Fruit fly (Drosophila melanogaster) Kc167 (cell line): ENCODE measurements around the gene CG15553.

Experiments used
- Sin3A ChIP-seq: fragments of >200 bp; optimal IDR thresholded peaks from 2 replicates; lab custom pipeline; 2018; ENCODE audit warnings: missing external identifiers
- psq ChIP-seq: fragments of >200 bp; optimal IDR thresholded peaks from 2 replicates; lab custom pipeline; 2017; ENCODE audit warnings: missing external identifiers
- ttk ChIP-seq: sonication (Bioruptor generic); optimal IDR thresholded peaks from 2 replicates; lab custom pipeline; 2017; ENCODE audit warnings: missing external identifiers

- no peak for TF ChIP-seq ttk (lab: Kevin White, UChicago)
- no peak for TF ChIP-seq psq (lab: Kevin White, UChicago)
- TF ChIP-seq Sin3A (lab: Kevin White, UChicago): no peak
These were observed 33.1 kb upstream of the CG15553 start, which contains the start of gene Gycbeta100B for dm6 chr3R:31134056-31134455.
